Worm (Caenorhabditis elegans): Measurements from ENCODE around the gene F54F7.3.

DNA sequence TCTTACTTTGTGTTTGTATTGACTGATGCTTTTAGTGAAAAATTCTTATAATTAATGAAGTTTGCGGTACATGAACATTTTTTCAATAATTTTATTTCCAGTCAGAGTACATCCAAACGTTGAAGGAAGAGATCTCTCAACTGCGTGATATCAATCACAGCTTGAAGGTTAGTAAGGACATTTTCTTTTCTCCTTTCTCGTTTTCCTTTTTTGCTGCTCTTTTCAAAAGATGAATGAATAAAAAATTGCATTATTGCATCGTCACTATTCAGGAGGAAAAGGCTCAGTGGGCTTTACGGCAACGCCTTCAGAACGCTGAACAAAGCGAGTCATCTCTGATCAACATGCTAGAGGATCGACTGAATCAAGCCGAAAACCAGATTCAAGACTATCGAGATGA is 23.1 kb downstream of the F54F7.3 start:
- TF ChIP-seq attf-6 (GFP tag; IDR thresholded peaks at IDR 0.05) (no peak), F49E8.2 (tag; optimal IDR thresholded peaks at IDR 0.05; ENCODE audit: insufficient read depth) (no peak), F33H1.4 (GFP tag; IDR thresholded peaks at IDR 0.05) (no peak), ceh-91 (GFP tag; IDR thresholded peaks at IDR 0.05) (no peak), nhr-120 (GFP tag; IDR thresholded peaks at IDR 0.05) (no peak), die-1 (tag; optimal IDR thresholded peaks at IDR 0.05) (no peak)
